Fruit fly (Drosophila melanogaster) whole organism, embryonic: Measurements from ENCODE around the gene mag.

Source experiments
- Antp ChIP-seq: fragments of 200-800 bp; sonication (Bioruptor generic); optimal IDR thresholded peaks from 3 replicates; lab custom pipeline; 2016; ENCODE audit warnings: missing biosample characterization, missing genetic modification characterization
- B-H1 ChIP-seq: fragments of 200-800 bp; sonication (Bioruptor generic); IDR thresholded peaks from 3 replicates; pipeline ENCODE4 v1.3.6; 2022; ENCODE audit warnings: missing biosample characterization, missing genetic modification characterization
- CG10147 ChIP-seq: fragments of 200-800 bp; sonication (Bioruptor generic); optimal IDR thresholded peaks from 2 replicates; lab custom pipeline; 2019; ENCODE audit warnings: missing biosample characterization, mild to moderate bottlenecking, missing genetic modification characterization, moderate library complexity
- CG1024 ChIP-seq: fragments of 200-800 bp; sonication (Bioruptor generic); IDR thresholded peaks from 2 replicates; pipeline ENCODE4 v1.3.6; 2022; ENCODE audit warnings: missing biosample characterization, missing genetic modification characterization
- CG10979 ChIP-seq: fragments of 200-800 bp; sonication (Bioruptor generic); optimal IDR thresholded peaks from 2 replicates; lab custom pipeline; 2018; ENCODE audit warnings: missing biosample characterization, mild to moderate bottlenecking, missing genetic modification characterization, moderate library complexity
- CG11696 ChIP-seq: fragments of 200-800 bp; sonication (Bioruptor generic); IDR thresholded peaks from 2 replicates; pipeline ENCODE4 v1.3.6; 2022; ENCODE audit warnings: missing biosample characterization, missing genetic modification characterization
- CG12942 ChIP-seq: fragments of 200-800 bp; sonication (Bioruptor generic); optimal IDR thresholded peaks from 3 replicates; lab custom pipeline; 2016; ENCODE audit warnings: missing biosample characterization, missing genetic modification characterization
- CG13123 ChIP-seq: fragments of 200-800 bp; sonication (Bioruptor generic); optimal IDR thresholded peaks from 2 replicates; lab custom pipeline; 2016; ENCODE audit warnings: missing biosample characterization, missing genetic modification characterization
- CG15073 ChIP-seq: fragments of 200-800 bp; sonication (Bioruptor generic); optimal IDR thresholded peaks from 2 replicates; lab custom pipeline; 2016; ENCODE audit warnings: missing biosample characterization, missing genetic modification characterization
- CG16813 ChIP-seq: fragments of 200-800 bp; sonication (Bioruptor generic); IDR thresholded peaks from 3 replicates; pipeline ENCODE4 v1.3.6; 2022; ENCODE audit warnings: missing biosample characterization, missing genetic modification characterization; ENCODE audit not compliant: partially characterized antibody
- CG17802 ChIP-seq: fragments of 200-800 bp; sonication (Bioruptor generic); optimal IDR thresholded peaks from 2 replicates; lab custom pipeline; 2018; ENCODE audit warnings: missing biosample characterization, mild to moderate bottlenecking, missing genetic modification characterization, moderate library complexity
- CG18476 ChIP-seq: fragments of 200-800 bp; sonication (Bioruptor generic); optimal IDR thresholded peaks from 2 replicates; lab custom pipeline; 2016; ENCODE audit warnings: missing biosample characterization, mild to moderate bottlenecking, missing genetic modification characterization
- CG30020 ChIP-seq: fragments of 200-800 bp; optimal IDR thresholded peaks from 2 replicates; lab custom pipeline; 2019; ENCODE audit warnings: missing biosample characterization, mild to moderate bottlenecking, missing genetic modification characterization, moderate library complexity
- CG3407 ChIP-seq: fragments of 200-800 bp; sonication (Bioruptor generic); optimal IDR thresholded peaks from 2 replicates; lab custom pipeline; 2018; ENCODE audit warnings: missing biosample characterization, mild to moderate bottlenecking, missing genetic modification characterization
- CG3995 ChIP-seq: fragments of 200-800 bp; sonication (Bioruptor generic); optimal IDR thresholded peaks from 3 replicates; lab custom pipeline; 2016; ENCODE audit warnings: missing biosample characterization, missing genetic modification characterization
- CG4328 ChIP-seq: fragments of 200-800 bp; sonication (Bioruptor generic); optimal IDR thresholded peaks from 3 replicates; lab custom pipeline; 2017; ENCODE audit warnings: missing biosample characterization, missing genetic modification reagents, missing genetic modification characterization
- CG5245 ChIP-seq: fragments of 200-800 bp; sonication (Bioruptor generic); optimal IDR thresholded peaks from 3 replicates; lab custom pipeline; 2016; ENCODE audit warnings: missing biosample characterization, missing genetic modification characterization
- CG5953 ChIP-seq: fragments of 200-800 bp; sonication (Bioruptor generic); IDR thresholded peaks from 2 replicates; pipeline ENCODE4 v1.3.6; 2022; ENCODE audit warnings: missing biosample characterization, missing genetic modification characterization
- Camta ChIP-seq: fragments of 200-800 bp; sonication (Bioruptor generic); optimal IDR thresholded peaks from 2 replicates; lab custom pipeline; 2016; ENCODE audit warnings: missing biosample characterization, missing genetic modification characterization
- GATAe ChIP-seq: fragments of 200-800 bp; sonication (Bioruptor generic); conservative IDR thresholded peaks from 2 replicates; pipeline ENCODE4 v1.3.6; 2022; ENCODE audit warnings: missing biosample characterization, missing genetic modification characterization
- Gsc ChIP-seq: fragments of 200-800 bp; sonication (Bioruptor generic); IDR thresholded peaks from 2 replicates; pipeline ENCODE4 v1.3.6; 2022; ENCODE audit warnings: missing biosample characterization, missing genetic modification characterization
- Gug ChIP-seq: fragments of 200-800 bp; sonication (Bioruptor generic); IDR thresholded peaks from 4 replicates; pipeline ENCODE4 v1.3.6; 2022; ENCODE audit warnings: missing biosample characterization, missing genetic modification characterization
- H2.0 ChIP-seq: fragments of 200-800 bp; sonication (Bioruptor generic); IDR thresholded peaks from 2 replicates; pipeline ENCODE4 v1.3.6; 2022; ENCODE audit warnings: missing biosample characterization, missing genetic modification characterization
- HLH54F ChIP-seq: fragments of 200-800 bp; sonication (Bioruptor generic); optimal IDR thresholded peaks from 3 replicates; lab custom pipeline; 2016; ENCODE audit warnings: missing biosample characterization, missing genetic modification characterization
- HLHmδ ChIP-seq: fragments of 200-800 bp; sonication (Bioruptor generic); optimal IDR thresholded peaks from 2 replicates; lab custom pipeline; 2018; ENCODE audit warnings: missing biosample characterization, mild to moderate bottlenecking, missing genetic modification characterization, moderate library complexity
- Lpt ChIP-seq: fragments of >200 bp; optimal IDR thresholded peaks from 2 replicates; lab custom pipeline; 2018; ENCODE audit warnings: missing biosample characterization, missing genetic modification characterization
- TFAM ChIP-seq: fragments of 200-800 bp; sonication (Bioruptor generic); optimal IDR thresholded peaks from 2 replicates; lab custom pipeline; 2017; ENCODE audit warnings: missing biosample characterization, missing genetic modification characterization, inconsistent platforms
- Vsx1 ChIP-seq: fragments of 200-800 bp; sonication (Bioruptor generic); optimal IDR thresholded peaks from 2 replicates; lab custom pipeline; 2017; ENCODE audit warnings: missing biosample characterization, mild to moderate bottlenecking, missing genetic modification characterization, missing genetic modification reagents
- Xbp1 ChIP-seq: fragments of 200-800 bp; sonication (Bioruptor generic); optimal IDR thresholded peaks from 3 replicates; lab custom pipeline; 2016; ENCODE audit warnings: missing biosample characterization, mild to moderate bottlenecking, missing genetic modification characterization
- ab ChIP-seq: fragments of 200-800 bp; sonication (Bioruptor generic); optimal IDR thresholded peaks from 2 replicates; lab custom pipeline; 2016; ENCODE audit warnings: missing biosample characterization, missing genetic modification characterization
- ac ChIP-seq: fragments of 200-800 bp; sonication (Bioruptor generic); optimal IDR thresholded peaks from 3 replicates; lab custom pipeline; 2017; ENCODE audit warnings: missing biosample characterization, mild to moderate bottlenecking, missing genetic modification characterization
- az2 ChIP-seq: fragments of 200-800 bp; sonication (Bioruptor generic); optimal IDR thresholded peaks from 3 replicates; lab custom pipeline; 2016; ENCODE audit warnings: missing biosample characterization, missing genetic modification characterization
- crp ChIP-seq, 2 experiments: fragments of 200-800 bp; sonication (Bioruptor generic); optimal IDR thresholded peaks; 2 replicates in 1 of 2; 3 replicates in 1 of 2; lab custom pipeline; 2017; ENCODE audit warnings: missing biosample characterization in 2 of 2, missing genetic modification characterization in 2 of 2, mild to moderate bottlenecking in 1 of 2, moderate library complexity in 1 of 2
- dimm ChIP-seq: fragments of 200-800 bp; sonication (Bioruptor generic); IDR thresholded peaks from 2 replicates; pipeline ENCODE4 v1.3.6; 2022; ENCODE audit warnings: missing biosample characterization, missing genetic modification characterization
- dm ChIP-seq: fragments of 200-800 bp; sonication (Bioruptor generic); optimal IDR thresholded peaks from 3 replicates; lab custom pipeline; 2016; ENCODE audit warnings: missing biosample characterization, missing genetic modification characterization
- ham ChIP-seq: fragments of 200-800 bp; sonication (Bioruptor generic); IDR thresholded peaks from 2 replicates; pipeline ENCODE4 v1.3.6; 2022; ENCODE audit warnings: missing biosample characterization, missing genetic modification characterization
- kah ChIP-seq: fragments of 200-800 bp; sonication (Bioruptor generic); optimal IDR thresholded peaks from 2 replicates; lab custom pipeline; 2018; ENCODE audit warnings: missing biosample characterization, mild to moderate bottlenecking, missing genetic modification characterization
- lbe ChIP-seq: fragments of 200-800 bp; sonication (Bioruptor generic); optimal IDR thresholded peaks from 2 replicates; lab custom pipeline; 2016; ENCODE audit warnings: missing biosample characterization, mild to moderate bottlenecking, missing genetic modification characterization
- lov ChIP-seq, 2 experiments: fragments of 200-800 bp in 1 of 2; fragments of >200 bp in 1 of 2; sonication (Bioruptor generic) in 1 of 2; IDR thresholded peaks in 1 of 2; optimal IDR thresholded peaks in 1 of 2; 2 replicates in 1 of 2; 3 replicates in 1 of 2; pipeline versions ENCODE4 v1.3.6 to Lab custom; 2017 to 2022; ENCODE audit warnings: missing biosample characterization in 1 of 2, missing genetic modification characterization in 1 of 2
- mirr ChIP-seq: fragments of 200-800 bp; sonication (Bioruptor generic); optimal IDR thresholded peaks from 3 replicates; lab custom pipeline; 2018; ENCODE audit warnings: missing biosample characterization, mild to moderate bottlenecking, missing genetic modification characterization
- phol ChIP-seq: fragments of 200-800 bp; sonication (Bioruptor generic); optimal IDR thresholded peaks from 3 replicates; lab custom pipeline; 2018; ENCODE audit warnings: missing biosample characterization, mild to moderate bottlenecking, missing genetic modification characterization, moderate library complexity
- prd ChIP-seq, 3 experiments: fragments of >200 bp in 2 of 3; fragments of 200-800 bp in 1 of 3; sonication (Bioruptor generic) in 1 of 3; optimal IDR thresholded peaks in 2 of 3; IDR thresholded peaks in 1 of 3; 2 replicates in 2 of 3; 3 replicates in 1 of 3; pipeline versions ENCODE4 v1.3.6 to Lab custom; 2017 to 2022; ENCODE audit warnings: missing biosample characterization in 1 of 3, missing genetic modification characterization in 1 of 3
- salm ChIP-seq: fragments of 200-800 bp; sonication (Bioruptor generic); optimal IDR thresholded peaks from 2 replicates; lab custom pipeline; 2018; ENCODE audit warnings: missing biosample characterization, mild to moderate bottlenecking, missing genetic modification characterization
- slp2 ChIP-seq: fragments of 200-800 bp; sonication (Bioruptor generic); optimal IDR thresholded peaks from 2 replicates; lab custom pipeline; 2016; ENCODE audit warnings: missing biosample characterization, missing genetic modification characterization
- tll ChIP-seq, 2 experiments: fragments of 200-800 bp in 1 of 2; fragments of >200 bp in 1 of 2; sonication (Bioruptor generic) in 1 of 2; optimal IDR thresholded peaks; 2 replicates each; lab custom pipeline; 2017 to 2019; ENCODE audit warnings: missing biosample characterization in 2 of 2, missing genetic modification characterization in 2 of 2, mild to moderate bottlenecking in 1 of 2, moderate library complexity in 1 of 2
- trh ChIP-seq: fragments of 200-800 bp; sonication (Bioruptor generic); optimal IDR thresholded peaks from 2 replicates; lab custom pipeline; 2016; ENCODE audit warnings: missing biosample characterization, missing genetic modification characterization
- unpg ChIP-seq: fragments of 200-800 bp; sonication (Bioruptor generic); optimal IDR thresholded peaks from 3 replicates; lab custom pipeline; 2018; ENCODE audit warnings: missing biosample characterization, mild to moderate bottlenecking, missing genetic modification characterization, moderate library complexity
- yki ChIP-seq: fragments of >200 bp; optimal IDR thresholded peaks from 3 replicates; lab custom pipeline; 2018
- zf30C ChIP-seq: fragments of 200-800 bp; sonication (Bioruptor generic); optimal IDR thresholded peaks from 3 replicates; lab custom pipeline; 2018; ENCODE audit warnings: missing biosample characterization, mild to moderate bottlenecking, missing genetic modification characterization

The mag gene

DNA sequence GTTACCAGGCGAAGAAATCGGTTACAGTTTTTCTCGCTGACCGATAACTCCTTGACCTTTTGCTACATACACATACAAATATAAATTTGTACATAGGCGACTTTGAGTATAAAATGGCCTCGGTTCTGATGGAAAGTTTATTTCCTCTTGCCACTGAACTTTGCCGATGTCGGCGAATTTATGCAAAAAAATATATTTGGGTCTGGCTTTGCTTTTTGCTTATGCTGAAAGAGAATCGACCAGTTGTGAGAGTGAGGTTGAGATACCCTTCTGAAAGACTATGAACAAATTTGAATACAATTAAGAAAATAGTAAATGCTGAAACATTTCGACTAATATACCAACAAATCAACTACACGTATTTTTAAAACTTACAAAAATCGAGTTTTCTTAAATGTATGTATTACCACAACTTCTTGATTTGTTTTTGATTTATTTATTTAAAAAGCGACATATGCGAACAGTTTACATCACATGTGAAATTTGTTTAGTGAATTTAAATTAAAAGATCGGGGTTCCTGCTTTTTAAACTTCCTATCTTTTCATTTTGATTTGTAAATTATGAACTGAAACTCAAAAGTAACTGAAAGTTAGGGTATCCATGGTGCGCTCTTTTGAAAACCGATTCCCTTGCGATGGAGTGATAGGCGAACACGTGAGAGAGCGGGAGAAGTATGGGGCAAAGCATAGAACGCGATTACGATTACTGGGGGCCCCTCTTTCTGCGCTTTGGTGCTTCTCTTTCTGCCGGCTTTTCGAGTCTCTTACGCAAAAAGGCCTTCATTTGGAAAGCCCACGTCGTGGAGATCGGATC, 48.8 kb downstream of the mag start (continued):
- TF ChIP-seq phol (tag; lab: Kevin White, UChicago) (peak; percentile 75), CG4328 (peak; percentile 67), tll (GFP tag; optimal IDR thresholded peaks at IDR 0.05; lab: Kevin White, UChicago) (no peak), salm (tag; lab: Kevin White, UChicago) (peak; percentile 43), ham (GFP tag; lab: Robert Waterston, UW) (no peak), CG16813 (GFP tag; lab: Robert Waterston, UW) (no peak), lov (optimal IDR thresholded peaks at IDR 0.05; lab: Kevin White, UChicago) (no peak), lov (GFP tag; IDR thresholded peaks at IDR 0.05; lab: Robert Waterston, UW) (no peak), GATAe (GFP tag; lab: Robert Waterston, UW) (no peak), trh (GFP tag; lab: Kevin White, UChicago) (no peak), CG17802 (tag; lab: Kevin White, UChicago) (no peak), Lpt (no peak), HLH54F (GFP tag; lab: Kevin White, UChicago) (peak; percentile 68), Camta (GFP tag; lab: Kevin White, UChicago) (peak; percentile 63), Gsc (GFP tag; lab: Robert Waterston, UW) (no peak), CG1024 (GFP tag; lab: Robert Waterston, UW) (no peak), CG15073 (GFP tag; lab: Kevin White, UChicago) (no peak), dimm (GFP tag; lab: Robert Waterston, UW) (no peak), Xbp1 (GFP tag; lab: Kevin White, UChicago) (peak; percentile 75), crp (GFP tag; optimal IDR thresholded peaks at IDR 0.05; lab: Kevin White, UChicago) (peak in 1 of 2 experiments; percentile 28), zf30C (GFP tag; lab: Kevin White, UChicago) (no peak), lbe (GFP tag; lab: Kevin White, UChicago) (no peak), Vsx1 (GFP tag; lab: Kevin White, UChicago) (peak; percentile 58), CG3995 (GFP tag; lab: Kevin White, UChicago) (peak; percentile 41), H2.0 (GFP tag; lab: Robert Waterston, UW) (no peak), CG5245 (peak; percentile 20), unpg (GFP tag; lab: Kevin White, UChicago) (peak; percentile 64), yki (lab: Kevin White, UChicago) (no peak), mirr (GFP tag; lab: Kevin White, UChicago) (no peak), CG30020 (tag; lab: Kevin White, UChicago) (peak; percentile 43), CG10979 (tag; lab: Kevin White, UChicago) (peak; percentile 83), TFAM (GFP tag; lab: Kevin White, UChicago) (no peak), CG13123 (GFP tag; lab: Kevin White, UChicago) (peak; percentile 43), CG3407 (GFP tag; lab: Kevin White, UChicago) (peak; percentile 55), CG10147 (peak; percentile 89), Antp (GFP tag; lab: Kevin White, UChicago) (peak; percentile 5), slp2 (GFP tag; lab: Kevin White, UChicago) (peak; percentile 71), Gug (GFP tag; lab: Robert Waterston, UW) (no peak), ac (GFP tag; lab: Kevin White, UChicago) (no peak), ab (GFP tag; lab: Kevin White, UChicago) (no peak), CG12942 (GFP tag; lab: Kevin White, UChicago) (no peak), HLHmδ (GFP tag; lab: Kevin White, UChicago) (no peak), CG5953 (no peak), CG18476 (peak; percentile 72), CG11696 (GFP tag; lab: Robert Waterston, UW) (no peak), az2 (GFP tag; lab: Kevin White, UChicago) (peak; percentile 69), prd (optimal IDR thresholded peaks at IDR 0.05; lab: Kevin White, UChicago) (no peak), prd (GFP tag; IDR thresholded peaks at IDR 0.05; lab: Robert Waterston, UW) (peak; percentile 41; the same call in 2 of the 3 replicates), B-H1 (GFP tag; lab: Robert Waterston, UW) (no peak; the same call in 2 of the 3 replicates), dm (GFP tag; lab: Kevin White, UChicago) (peak; percentile 14), kah (GFP tag; lab: Kevin White, UChicago) (peak; percentile 35)
